Fruit fly (Drosophila melanogaster) whole organism, wandering third instar larva: ENCODE data around the gene TwdlX.
A peak's percentile ranks its signal among the peaks of the same experiment; 100 is the strongest.

Experiments used
- CG9705 ChIP-seq: fragments of 200-800 bp; sonication (Bioruptor generic); optimal IDR thresholded peaks from 2 replicates; lab custom pipeline; 2018; ENCODE audit warnings: missing biosample characterization, mild to moderate bottlenecking, missing genetic modification characterization
- CrebA ChIP-seq: fragments of 200-800 bp; sonication (Bioruptor generic); optimal IDR thresholded peaks from 2 replicates; lab custom pipeline; 2016; ENCODE audit warnings: missing biosample characterization, mild to moderate bottlenecking, missing genetic modification characterization, borderline replicate concordance
- Dif ChIP-seq: fragments of 200-275, 200-300 bp; sonication (Bioruptor generic); optimal IDR thresholded peaks from 2 replicates; lab custom pipeline; 2018; ENCODE audit warnings: missing biosample characterization, missing genetic modification characterization; ENCODE audit not compliant: partially characterized antibody
- Hnf4 ChIP-seq: fragments of 200-800 bp; sonication (Bioruptor generic); optimal IDR thresholded peaks from 2 replicates; lab custom pipeline; 2016; ENCODE audit warnings: missing biosample characterization, mild to moderate bottlenecking, missing genetic modification characterization
- Myc ChIP-seq: fragments of >200 bp; optimal IDR thresholded peaks from 2 replicates; lab custom pipeline; 2017
- N ChIP-seq: fragments of >200 bp; optimal IDR thresholded peaks from 2 replicates; lab custom pipeline; 2018; ENCODE audit warnings: missing biosample characterization, missing external identifiers, missing genetic modification characterization
- OdsH ChIP-seq: fragments of 200-800 bp; sonication (Bioruptor generic); optimal IDR thresholded peaks from 2 replicates; lab custom pipeline; 2016; ENCODE audit warnings: missing biosample characterization, mild to moderate bottlenecking, missing genetic modification characterization
- brk ChIP-seq: fragments of 200-800 bp; sonication (Bioruptor generic); optimal IDR thresholded peaks from 2 replicates; lab custom pipeline; 2016; ENCODE audit warnings: missing biosample characterization, mild to moderate bottlenecking, missing genetic modification characterization
- ey ChIP-seq: fragments of 200-800 bp; sonication (Bioruptor generic); optimal IDR thresholded peaks from 2 replicates; lab custom pipeline; 2016; ENCODE audit warnings: missing biosample characterization, missing genetic modification characterization
- foxo ChIP-seq, 2 experiments: fragments of 200-800 bp; sonication (Bioruptor generic); optimal IDR thresholded peaks; 2 replicates in 1 of 2; 3 replicates in 1 of 2; lab custom pipeline; 2016 to 2017; ENCODE audit warnings: missing biosample characterization in 2 of 2, missing genetic modification characterization in 2 of 2
- fru ChIP-seq: fragments of 200-800 bp; sonication (Bioruptor generic); optimal IDR thresholded peaks from 3 replicates; lab custom pipeline; 2016; ENCODE audit warnings: missing biosample characterization, mild to moderate bottlenecking, missing genetic modification characterization
- lola ChIP-seq: fragments of >200 bp; optimal IDR thresholded peaks from 2 replicates; lab custom pipeline; 2017; ENCODE audit warnings: missing biosample characterization, missing genetic modification characterization
- rgr ChIP-seq: fragments of 200-800 bp; sonication (Bioruptor generic); optimal IDR thresholded peaks from 3 replicates; lab custom pipeline; 2016; ENCODE audit warnings: missing biosample characterization, mild to moderate bottlenecking, missing genetic modification characterization
- tai ChIP-seq: sonication (Bioruptor generic); optimal IDR thresholded peaks from 2 replicates; lab custom pipeline; 2016; ENCODE audit warnings: missing biosample characterization, missing genetic modification characterization
- usp ChIP-seq: fragments of >200 bp; optimal IDR thresholded peaks from 2 replicates; lab custom pipeline; 2017; ENCODE audit warnings: missing biosample characterization, missing genetic modification characterization

TwdlX gene

dm6 chrX:16781055-16781454, 50.2 kb downstream of the TwdlX start:
- no peak for TF ChIP-seq fru
- TF ChIP-seq Dif (GFP tag; lab: Kevin White, UChicago), result no peak
- TF ChIP-seq rgr, result peak; percentile 4
- TF ChIP-seq lola, result no peak
- TF ChIP-seq N (GFP tag; lab: Kevin White, UChicago), result no peak
- no peak for TF ChIP-seq OdsH (GFP tag; lab: Kevin White, UChicago)
- no peak for TF ChIP-seq usp (GFP tag; lab: Kevin White, UChicago)
- no peak for TF ChIP-seq tai (GFP tag; lab: Kevin White, UChicago)
- TF ChIP-seq foxo (GFP tag; optimal IDR thresholded peaks at IDR 0.05; lab: Kevin White, UChicago), result peak in 1 of 2 experiments; percentile 1
- TF ChIP-seq brk (GFP tag; lab: Kevin White, UChicago), result no peak
- TF ChIP-seq CG9705, result no peak
- no peak for TF ChIP-seq CrebA (GFP tag; lab: Kevin White, UChicago)
- no peak for TF ChIP-seq Hnf4 (GFP tag; lab: Kevin White, UChicago)
- TF ChIP-seq ey (GFP tag; lab: Kevin White, UChicago), result no peak
- TF ChIP-seq Myc (lab: Kevin White, UChicago), result no peak
